Worm (Caenorhabditis elegans) whole organism, L1 larva: ENCODE measurements around the gene Y59H11AM.1.

Experiments used
- C04F5.9 ChIP-seq: sonication (generic microtip); optimal IDR thresholded peaks from 2 replicates; lab custom pipeline; 2016; ENCODE audit warnings: missing genetic modification characterization, missing compliant biosample characterization
- F16B12.6 ChIP-seq: fragments of 150-350 bp; optimal IDR thresholded peaks from 2 replicates; lab custom pipeline; 2014; ENCODE audit warnings: missing biosample characterization, missing genetic modification characterization
- ama-1 ChIP-seq: fragments of 150-350 bp; optimal IDR thresholded peaks from 2 replicates; lab custom pipeline; 2014
- dpl-1 ChIP-seq, 3 experiments: fragments of 150-350 bp in 2 of 3; sonication (generic microtip) in 1 of 3; optimal IDR thresholded peaks; 2 replicates each; lab custom pipeline; 2014 to 2017; ENCODE audit warnings: missing biosample characterization in 3 of 3, missing genetic modification characterization in 3 of 3, missing genetic modification reagents in 3 of 3
- efl-1 ChIP-seq, 4 experiments: fragments of 150-350 bp; optimal IDR thresholded peaks in 3 of 4; peaks in 1 of 4; 1 replicate in 1 of 4; 2 replicates in 3 of 4; lab custom pipeline; 2014; ENCODE audit warnings: missing biosample characterization in 2 of 4, missing genetic modification characterization in 2 of 4, missing genetic modification reagents in 2 of 4
- efl-3 ChIP-seq: fragments of 200-800 bp; sonication (Bioruptor generic); optimal IDR thresholded peaks from 2 replicates; lab custom pipeline; 2018; ENCODE audit warnings: mild to moderate bottlenecking, missing genetic modification characterization, missing compliant biosample characterization
- egl-13 ChIP-seq: sonication (generic microtip); optimal IDR thresholded peaks from 2 replicates; lab custom pipeline; 2016; ENCODE audit warnings: missing genotype, missing genetic modification reagents, missing genetic modification characterization, missing compliant biosample characterization
- elt-2 ChIP-seq: sonication (generic microtip); optimal IDR thresholded peaks from 2 replicates; lab custom pipeline; 2016; ENCODE audit warnings: missing genetic modification characterization, mild to moderate bottlenecking, inconsistent platforms, missing compliant biosample characterization, missing genetic modification reagents
- hpl-2 ChIP-seq: fragments of 150-350 bp; optimal IDR thresholded peaks from 2 replicates; lab custom pipeline; 2014; ENCODE audit warnings: missing biosample characterization, missing genetic modification reagents, missing genetic modification characterization
- isw-1 ChIP-seq: fragments of 200-800 bp; sonication (Bioruptor generic); IDR thresholded peaks from 2 replicates; pipeline ENCODE4 v1.3.6; 2022; ENCODE audit warnings: missing genetic modification characterization, missing compliant biosample characterization
- lin-13 ChIP-seq: fragments of 150-350 bp; optimal IDR thresholded peaks from 2 replicates; lab custom pipeline; 2014; ENCODE audit warnings: missing biosample characterization, missing genetic modification reagents, missing genetic modification characterization
- lin-14 ChIP-seq: fragments of 200-800 bp; sonication (Bioruptor generic); optimal IDR thresholded peaks from 2 replicates; lab custom pipeline; 2018; ENCODE audit warnings: mild to moderate bottlenecking, missing genetic modification characterization, moderate library complexity, missing compliant biosample characterization
- lsy-2 ChIP-seq, 2 experiments: fragments of 150-350 bp; optimal IDR thresholded peaks; 2 replicates each; lab custom pipeline; 2014; ENCODE audit warnings: missing biosample characterization in 2 of 2, missing genetic modification characterization in 2 of 2
- mab-9 ChIP-seq: fragments of 200-800 bp; sonication (Bioruptor generic); IDR thresholded peaks from 2 replicates; pipeline ENCODE4 v1.3.6; 2022; ENCODE audit warnings: missing genetic modification reagents, missing genetic modification characterization, missing compliant biosample characterization
- mdl-1 ChIP-seq, 2 experiments: fragments of 150-350 bp; optimal IDR thresholded peaks; 2 replicates each; lab custom pipeline; 2014 to 2017; ENCODE audit warnings: missing biosample characterization in 2 of 2, missing genetic modification characterization in 2 of 2, inconsistent platforms in 1 of 2
- mep-1 ChIP-seq: fragments of 150-350 bp; optimal IDR thresholded peaks from 2 replicates; lab custom pipeline; 2014; ENCODE audit warnings: missing biosample characterization, missing genetic modification characterization
- nhr-20 ChIP-seq: sonication (generic microtip); optimal IDR thresholded peaks from 2 replicates; lab custom pipeline; 2016; ENCODE audit warnings: mild to moderate bottlenecking, missing genetic modification characterization, missing compliant biosample characterization
- nhr-71 ChIP-seq: sonication (generic microtip); optimal IDR thresholded peaks from 2 replicates; lab custom pipeline; 2016; ENCODE audit warnings: mild to moderate bottlenecking, missing genetic modification characterization, moderate library complexity, missing compliant biosample characterization
- nhr-84 ChIP-seq: sonication (generic microtip); optimal IDR thresholded peaks from 2 replicates; lab custom pipeline; 2017; ENCODE audit warnings: missing biosample characterization, missing genetic modification characterization
- nhr-85 ChIP-seq: sonication (generic microtip); peaks from one replicate; lab custom pipeline; 2016; ENCODE audit warnings: missing genetic modification characterization, inconsistent platforms, missing compliant biosample characterization
- nhr-90 ChIP-seq: sonication (generic microtip); optimal IDR thresholded peaks from 2 replicates; lab custom pipeline; 2016; ENCODE audit warnings: mild to moderate bottlenecking, missing genetic modification characterization, missing compliant biosample characterization; ENCODE audit not compliant: poor library complexity
- snu-23 ChIP-seq: sonication (generic microtip); optimal IDR thresholded peaks from 2 replicates; lab custom pipeline; 2016; ENCODE audit warnings: missing genetic modification characterization, missing compliant biosample characterization
- sox-4 ChIP-seq: sonication (generic microtip); optimal IDR thresholded peaks from 2 replicates; lab custom pipeline; 2016; ENCODE audit warnings: missing genetic modification characterization, missing compliant biosample characterization
- tbx-2 ChIP-seq: sonication (generic microtip); optimal IDR thresholded peaks from 2 replicates; lab custom pipeline; 2016; ENCODE audit warnings: missing genetic modification characterization, missing compliant biosample characterization
- unc-86 ChIP-seq: sonication (generic microtip); optimal IDR thresholded peaks from 2 replicates; lab custom pipeline; 2016; ENCODE audit warnings: missing genetic modification characterization, missing compliant biosample characterization
- zag-1 ChIP-seq: fragments of 150-350 bp; optimal IDR thresholded peaks from 2 replicates; lab custom pipeline; 2014; ENCODE audit warnings: missing biosample characterization, missing genetic modification characterization

The Y59H11AM.1 gene

ce11 chrIV:8539645-8540044 lies 31.6 kb upstream of the Y59H11AM.1 start:
- TF ChIP-seq mdl-1 (tag; optimal IDR thresholded peaks at IDR 0.05; lab: Kevin White, UChicago), result no peak
- no peak for TF ChIP-seq snu-23 (GFP tag; lab: Kevin White, UChicago)
- TF ChIP-seq elt-2 (tag; lab: Kevin White, UChicago), result peak; percentile 38
- TF ChIP-seq sox-4 (tag; lab: Kevin White, UChicago), result no peak
- TF ChIP-seq zag-1, result no peak
- TF ChIP-seq, all 84 proteins: peak for 1

- TF ChIP-seq elt-2 (tag; lab: Kevin White, UChicago) (peak; percentile 33), lin-14 (GFP tag; lab: Kevin White, UChicago) (peak; percentile 35), snu-23 (GFP tag; lab: Kevin White, UChicago) (no peak), nhr-20 (tag; lab: Kevin White, UChicago) (peak; percentile 5)
Measured at ce11 chrIV:8540268-8540667, 31.0 kb upstream of the Y59H11AM.1 start.

ce11 chrIV:8542272-8542671 lies 29.0 kb upstream of the Y59H11AM.1 start:
- peak; percentile 92 for TF ChIP-seq elt-2 (tag; lab: Kevin White, UChicago)
- peak; percentile 39 for TF ChIP-seq nhr-20 (tag; lab: Kevin White, UChicago)
- TF ChIP-seq nhr-71 (tag; lab: Kevin White, UChicago), result no peak
- TF ChIP-seq, all 84 proteins: peak for 2

- TF ChIP-seq egl-13 (no peak), nhr-90 (no peak), tbx-2 (tag; lab: Kevin White, UChicago) (no peak)
Measured at ce11 chrIV:8559132-8559531, 12.1 kb upstream of the Y59H11AM.1 start, which contains the start of gene npr-22. TSS of gene npr-22 (plus strand) at chrIV:8559432.

- no peak for TF ChIP-seq lsy-2 (tag; optimal IDR thresholded peaks at IDR 0.05; lab: Kevin White, UChicago)
- TF ChIP-seq nhr-84 (tag; lab: Kevin White, UChicago), result no peak
- TF ChIP-seq nhr-85 (tag; lab: Kevin White, UChicago), result no peak
- no peak for TF ChIP-seq C04F5.9 (tag; lab: Kevin White, UChicago)
- no peak for TF ChIP-seq nhr-20 (tag; lab: Kevin White, UChicago)
- TF ChIP-seq unc-86 (tag; lab: Kevin White, UChicago), result no peak
- no peak for TF ChIP-seq lin-13 (GFP tag; lab: Kevin White, UChicago)
- TF ChIP-seq mep-1 (tag; lab: Kevin White, UChicago), result no peak
- no peak for TF ChIP-seq elt-2 (tag; lab: Kevin White, UChicago)
- no peak for TF ChIP-seq hpl-2 (GFP tag; lab: Kevin White, UChicago)
- TF ChIP-seq dpl-1 (GFP tag; optimal IDR thresholded peaks at IDR 0.05; lab: Kevin White, UChicago), result no peak
- no peak for TF ChIP-seq efl-3 (GFP tag; lab: Kevin White, UChicago)
- TF ChIP-seq F16B12.6 (tag; lab: Kevin White, UChicago), result no peak
- no peak for TF ChIP-seq efl-1 (optimal IDR thresholded peaks at IDR 0.05; lab: Kevin White, UChicago)
- TF ChIP-seq efl-1 (GFP tag; optimal IDR thresholded peaks at IDR 0.05 in 1 of 2; lab: Kevin White, UChicago), result no peak
Measured at ce11 chrIV:8570253-8570652, 985 bp upstream of the Y59H11AM.1 start, which contains the start of gene Y59H11AM.4. TSS of gene Y59H11AM.4 (minus strand) at chrIV:8570353.

- TF ChIP-seq sox-4 (tag; lab: Kevin White, UChicago), result no peak
- TF ChIP-seq ama-1 (lab: Kevin White, UChicago), result no peak
- no peak for TF ChIP-seq dpl-1 (GFP tag; optimal IDR thresholded peaks at IDR 0.05; lab: Kevin White, UChicago)
- no peak for TF ChIP-seq isw-1 (GFP tag; lab: Robert Waterston, UW)
- TF ChIP-seq mep-1 (tag; lab: Kevin White, UChicago), result no peak
- no peak for TF ChIP-seq mab-9 (GFP tag; lab: Robert Waterston, UW)
Measured at ce11 chrIV:8570719-8571118, 519 bp upstream of the Y59H11AM.1 start.
